Fruit fly (Drosophila melanogaster): Measurements from ENCODE around the gene CG10359.

CG10359 gene

DNA sequence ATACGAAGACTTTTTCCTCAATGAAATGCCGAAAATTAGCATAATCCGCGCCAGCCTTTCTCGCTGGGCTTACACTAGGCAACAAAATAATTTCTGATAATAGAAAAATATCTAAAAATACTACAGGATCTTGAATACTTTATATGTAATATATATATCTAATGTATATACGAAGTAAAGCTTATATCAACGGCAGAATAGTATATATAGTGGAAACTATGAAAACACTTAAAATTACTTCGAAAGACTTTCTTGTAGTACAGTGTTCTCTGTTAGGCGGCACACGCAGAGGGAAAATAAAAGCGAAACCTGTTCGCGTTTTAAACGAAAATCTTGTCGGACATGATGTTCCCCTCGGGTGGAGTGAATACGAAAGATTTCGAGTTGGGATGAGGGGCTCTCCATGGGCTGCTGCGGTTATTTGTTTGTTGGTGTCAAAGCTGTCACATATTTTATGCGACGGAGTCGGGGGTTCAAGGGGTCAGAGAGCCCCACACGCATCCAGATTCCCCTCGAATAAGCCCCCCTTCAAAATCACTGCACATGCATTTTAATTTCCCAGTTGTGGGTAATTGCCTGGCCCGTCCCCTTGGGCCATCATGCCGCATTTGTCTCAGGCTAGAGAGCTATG lies 22.2 kb downstream of the CG10359 start (continued):
- TF ChIP-seq vfl (GFP tag; optimal IDR thresholded peaks at IDR 0.05) (no peak), Adf1 (GFP tag; IDR thresholded peaks at IDR 0.05) (no peak), CHES-1-like (GFP tag; optimal IDR thresholded peaks at IDR 0.05) (no peak), Opbp (GFP tag; IDR thresholded peaks at IDR 0.05; ENCODE audit: partially characterized antibody) (no peak), fd3F (GFP tag; optimal IDR thresholded peaks at IDR 0.05) (no peak), vvl (GFP tag; IDR thresholded peaks at IDR 0.05) (peak; percentile 87), Poxn (GFP tag; IDR thresholded peaks at IDR 0.05) (no peak), phol (tag; optimal IDR thresholded peaks at IDR 0.05) (peak; percentile 78), CG6689 (GFP tag; IDR thresholded peaks at IDR 0.05) (peak; percentile 56), CG17361 (GFP tag; IDR thresholded peaks at IDR 0.05) (peak; percentile 80), knrl (GFP tag; IDR thresholded peaks at IDR 0.05; ENCODE audit: partially characterized antibody) (no peak), CG13123 (GFP tag; optimal IDR thresholded peaks at IDR 0.05) (no peak), tgo (GFP tag; IDR thresholded peaks at IDR 0.05) (peak; percentile 35; the same call in 2 of the 3 replicates), Spps (tag; optimal IDR thresholded peaks at IDR 0.05) (peak; percentile 75), wor (GFP tag; IDR thresholded peaks at IDR 0.05) (peak; percentile 61), Ptx1 (GFP tag; IDR thresholded peaks at IDR 0.05) (peak; percentile 57), CG18619 (GFP tag; optimal IDR thresholded peaks at IDR 0.05) (peak; percentile 5), CG9797 (GFP tag; optimal IDR thresholded peaks at IDR 0.05) (no peak), CG11723 (GFP tag; optimal IDR thresholded peaks at IDR 0.05) (peak; percentile 54), Asciz (GFP tag; optimal IDR thresholded peaks at IDR 0.05) (peak; percentile 80), gcm2 (GFP tag; optimal IDR thresholded peaks at IDR 0.05) (no peak), CG8944 (GFP tag; optimal IDR thresholded peaks at IDR 0.05) (no peak), dpn (GFP tag; optimal IDR thresholded peaks at IDR 0.05) (peak in 1 of 2 experiments; percentile 38), sima (GFP tag; optimal IDR thresholded peaks at IDR 0.05) (no peak), gt (GFP tag; IDR thresholded peaks at IDR 0.05) (no peak), CG15696 (tag; optimal IDR thresholded peaks at IDR 0.05) (peak; percentile 56), ind (GFP tag; optimal IDR thresholded peaks at IDR 0.05) (peak; percentile 13), gcm (GFP tag; optimal IDR thresholded peaks at IDR 0.05) (peak; percentile 82), Hey (tag; optimal IDR thresholded peaks at IDR 0.05) (no peak), CG2199 (GFP tag; IDR thresholded peaks at IDR 0.05) (no peak), Dref (GFP tag; IDR thresholded peaks at IDR 0.05) (no peak), CG17385 (GFP tag; optimal IDR thresholded peaks at IDR 0.05) (peak; percentile 47), h (optimal IDR thresholded peaks at IDR 0.05) (no peak), CG7372 (GFP tag; IDR thresholded peaks at IDR 0.05) (no peak), sqz (GFP tag; optimal IDR thresholded peaks at IDR 0.05) (peak; percentile 60), Atf6 (GFP tag; IDR thresholded peaks at IDR 0.05) (no peak), da (GFP tag; optimal IDR thresholded peaks at IDR 0.05) (no peak), Nf-YC (tag; optimal IDR thresholded peaks at IDR 0.05) (peak; percentile 40), Elba2 (GFP tag; optimal IDR thresholded peaks at IDR 0.05) (no peak), CG2678 (tag; optimal IDR thresholded peaks at IDR 0.05) (peak; percentile 84), fd64A (GFP tag; optimal IDR thresholded peaks at IDR 0.05) (no peak), fd102C (GFP tag; optimal IDR thresholded peaks at IDR 0.05) (no peak), CG16779 (GFP tag; IDR thresholded peaks at IDR 0.05) (no peak), CrebB (tag; optimal IDR thresholded peaks at IDR 0.05) (peak; percentile 12), nerfin-2 (GFP tag; IDR thresholded peaks at IDR 0.05; ENCODE audit: partially characterized antibody) (no peak), CG43689 (GFP tag; IDR thresholded peaks at IDR 0.05) (no peak), CG11695 (GFP tag; IDR thresholded peaks at IDR 0.05) (0 out of 3 replicates have a peak, but pooled peaks have one; percentile 42), Lhr (GFP tag; optimal IDR thresholded peaks at IDR 0.05) (peak; percentile 27), Trl (optimal IDR thresholded peaks at IDR 0.05) (no peak), Trl (GFP tag; optimal IDR thresholded peaks at IDR 0.05) (no peak), Kr (GFP tag; optimal IDR thresholded peaks at IDR 0.05) (no peak), sim (GFP tag; IDR thresholded peaks at IDR 0.05) (no peak)
